Worm (Caenorhabditis elegans) whole organism, L1 larva: ENCODE measurements around the gene T26A5.8.

ENCODE experiments used
- C16A3.4 ChIP-seq: fragments of 150-350 bp; optimal IDR thresholded peaks from 2 replicates; lab custom pipeline; 2014; ENCODE audit warnings: missing biosample characterization, missing genetic modification characterization
- C34B4.2 ChIP-seq: sonication (generic microtip); optimal IDR thresholded peaks from 2 replicates; lab custom pipeline; 2017; ENCODE audit warnings: mild to moderate bottlenecking, missing genetic modification characterization, missing compliant biosample characterization
- F16B12.6 ChIP-seq: fragments of 150-350 bp; optimal IDR thresholded peaks from 2 replicates; lab custom pipeline; 2014; ENCODE audit warnings: missing biosample characterization, missing genetic modification characterization
- Y116A8C.19 ChIP-seq: sonication (generic microtip); optimal IDR thresholded peaks from 2 replicates; lab custom pipeline; 2016; ENCODE audit warnings: missing compliant biosample characterization, missing genetic modification characterization, borderline replicate concordance
- alr-1 ChIP-seq: fragments of 200-800 bp; sonication (Bioruptor generic); optimal IDR thresholded peaks from 2 replicates; lab custom pipeline; 2018; ENCODE audit warnings: borderline replicate concordance, mild to moderate bottlenecking, missing genetic modification characterization, missing compliant biosample characterization
- ama-1 ChIP-seq: fragments of 150-350 bp; optimal IDR thresholded peaks from 2 replicates; lab custom pipeline; 2014
- ceh-63 ChIP-seq: fragments of 200-800 bp; sonication (Bioruptor generic); optimal IDR thresholded peaks from 2 replicates; lab custom pipeline; 2018; ENCODE audit warnings: mild to moderate bottlenecking, missing genetic modification characterization, missing compliant biosample characterization
- ceh-8 ChIP-seq: fragments of 200-800 bp; sonication (Bioruptor generic); optimal IDR thresholded peaks from 2 replicates; lab custom pipeline; 2018; ENCODE audit warnings: mild to moderate bottlenecking, missing genetic modification characterization, moderate library complexity, missing compliant biosample characterization
- ceh-82 ChIP-seq, 3 experiments: fragments of 150-350 bp in 1 of 3; sonication (generic microtip) in 2 of 3; optimal IDR thresholded peaks; 2 replicates each; lab custom pipeline; 2014 to 2017; ENCODE audit warnings: missing biosample characterization in 3 of 3, missing genetic modification characterization in 3 of 3
- ces-1 ChIP-seq: fragments of 150-350 bp; optimal IDR thresholded peaks from 2 replicates; lab custom pipeline; 2014; ENCODE audit warnings: missing biosample characterization, missing genetic modification reagents, missing genetic modification characterization
- dpl-1 ChIP-seq, 3 experiments: fragments of 150-350 bp in 2 of 3; sonication (generic microtip) in 1 of 3; optimal IDR thresholded peaks; 2 replicates each; lab custom pipeline; 2014 to 2017; ENCODE audit warnings: missing biosample characterization in 3 of 3, missing genetic modification characterization in 3 of 3, missing genetic modification reagents in 3 of 3
- dsc-1 ChIP-seq: sonication (generic microtip); optimal IDR thresholded peaks from 2 replicates; lab custom pipeline; 2016; ENCODE audit warnings: mild to moderate bottlenecking, missing genetic modification characterization, missing compliant biosample characterization
- egl-13 ChIP-seq: sonication (generic microtip); optimal IDR thresholded peaks from 2 replicates; lab custom pipeline; 2016; ENCODE audit warnings: missing genotype, missing genetic modification reagents, missing genetic modification characterization, missing compliant biosample characterization
- elt-2 ChIP-seq: sonication (generic microtip); optimal IDR thresholded peaks from 2 replicates; lab custom pipeline; 2016; ENCODE audit warnings: missing genetic modification characterization, mild to moderate bottlenecking, inconsistent platforms, missing compliant biosample characterization, missing genetic modification reagents
- elt-3 ChIP-seq, 6 experiments: fragments of 150-350 bp in 1 of 6; sonication (generic microtip); optimal IDR thresholded peaks; 2 replicates each; lab custom pipeline; 2017 to 2018; ENCODE audit warnings: missing biosample characterization in 6 of 6, missing genetic modification characterization in 6 of 6, inconsistent platforms in 1 of 6
- ets-5 ChIP-seq: fragments of 200-800 bp; sonication (Bioruptor generic); IDR thresholded peaks from 2 replicates; pipeline ENCODE4 v1.3.6; 2022; ENCODE audit warnings: missing genetic modification characterization, missing compliant biosample characterization
- fkh-10 ChIP-seq: sonication (generic microtip); optimal IDR thresholded peaks from 2 replicates; lab custom pipeline; 2017; ENCODE audit warnings: missing biosample characterization, missing genetic modification reagents, missing genetic modification characterization
- hlh-17 ChIP-seq: fragments of 200-800 bp; sonication (Bioruptor generic); optimal IDR thresholded peaks from 2 replicates; lab custom pipeline; 2018; ENCODE audit warnings: missing genetic modification characterization, mild to moderate bottlenecking, missing compliant biosample characterization, moderate library complexity, borderline replicate concordance
- hlh-4 ChIP-seq: sonication (generic microtip); optimal IDR thresholded peaks from 2 replicates; lab custom pipeline; 2016; ENCODE audit warnings: mild to moderate bottlenecking, missing genetic modification characterization, missing compliant biosample characterization
- isw-1 ChIP-seq: fragments of 200-800 bp; sonication (Bioruptor generic); IDR thresholded peaks from 2 replicates; pipeline ENCODE4 v1.3.6; 2022; ENCODE audit warnings: missing genetic modification characterization, missing compliant biosample characterization
- jun-1 ChIP-seq: fragments of 150-350 bp; optimal IDR thresholded peaks from 2 replicates; lab custom pipeline; 2014; ENCODE audit warnings: missing biosample characterization, missing genetic modification reagents, missing genetic modification characterization
- lin-13 ChIP-seq: fragments of 150-350 bp; optimal IDR thresholded peaks from 2 replicates; lab custom pipeline; 2014; ENCODE audit warnings: missing biosample characterization, missing genetic modification reagents, missing genetic modification characterization
- lin-14 ChIP-seq: fragments of 200-800 bp; sonication (Bioruptor generic); optimal IDR thresholded peaks from 2 replicates; lab custom pipeline; 2018; ENCODE audit warnings: mild to moderate bottlenecking, missing genetic modification characterization, moderate library complexity, missing compliant biosample characterization
- lin-35 ChIP-seq, 2 experiments: fragments of 150-350 bp; optimal IDR thresholded peaks; 2 replicates each; lab custom pipeline; 2014; ENCODE audit warnings: missing biosample characterization in 2 of 2, missing genetic modification characterization in 2 of 2, missing genetic modification reagents in 2 of 2
- lin-39 ChIP-seq: fragments of 150-350 bp; optimal IDR thresholded peaks from 2 replicates; lab custom pipeline; 2014; ENCODE audit warnings: missing biosample characterization, missing genetic modification reagents, missing genetic modification characterization
- lir-3 ChIP-seq: sonication (generic microtip); optimal IDR thresholded peaks from 2 replicates; lab custom pipeline; 2016; ENCODE audit warnings: mild to moderate bottlenecking, missing genetic modification characterization, moderate library complexity, missing compliant biosample characterization; ENCODE audit not compliant: poor library complexity
- lsy-2 ChIP-seq, 2 experiments: fragments of 150-350 bp; optimal IDR thresholded peaks; 2 replicates each; lab custom pipeline; 2014; ENCODE audit warnings: missing biosample characterization in 2 of 2, missing genetic modification characterization in 2 of 2
- mdl-1 ChIP-seq, 2 experiments: fragments of 150-350 bp; optimal IDR thresholded peaks; 2 replicates each; lab custom pipeline; 2014 to 2017; ENCODE audit warnings: missing biosample characterization in 2 of 2, missing genetic modification characterization in 2 of 2, inconsistent platforms in 1 of 2
- mef-2 ChIP-seq: fragments of 150-350 bp; optimal IDR thresholded peaks from 2 replicates; lab custom pipeline; 2014; ENCODE audit warnings: missing biosample characterization, missing genetic modification characterization
- nhr-11 ChIP-seq: fragments of 150-350 bp; optimal IDR thresholded peaks from 2 replicates; lab custom pipeline; 2014; ENCODE audit warnings: missing biosample characterization, missing genetic modification characterization
- nhr-12 ChIP-seq: sonication (generic microtip); optimal IDR thresholded peaks from 2 replicates; lab custom pipeline; 2017; ENCODE audit warnings: missing biosample characterization, missing genetic modification characterization
- nhr-237 ChIP-seq: fragments of 150-350 bp; optimal IDR thresholded peaks from 2 replicates; lab custom pipeline; 2014; ENCODE audit warnings: missing biosample characterization, missing genetic modification characterization
- nhr-28 ChIP-seq: fragments of 150-350 bp; optimal IDR thresholded peaks from 2 replicates; lab custom pipeline; 2014; ENCODE audit warnings: missing biosample characterization, missing genetic modification characterization
- nhr-47 ChIP-seq: sonication (generic microtip); optimal IDR thresholded peaks from 2 replicates; lab custom pipeline; 2016; ENCODE audit warnings: mild to moderate bottlenecking, missing genetic modification characterization, moderate library complexity, missing compliant biosample characterization
- nhr-76 ChIP-seq: sonication (generic microtip); optimal IDR thresholded peaks from 2 replicates; lab custom pipeline; 2017; ENCODE audit warnings: missing biosample characterization, missing genetic modification characterization
- nhr-84 ChIP-seq: sonication (generic microtip); optimal IDR thresholded peaks from 2 replicates; lab custom pipeline; 2017; ENCODE audit warnings: missing biosample characterization, missing genetic modification characterization
- nhr-90 ChIP-seq: sonication (generic microtip); optimal IDR thresholded peaks from 2 replicates; lab custom pipeline; 2016; ENCODE audit warnings: mild to moderate bottlenecking, missing genetic modification characterization, missing compliant biosample characterization; ENCODE audit not compliant: poor library complexity
- pag-3 ChIP-seq: sonication (generic microtip); optimal IDR thresholded peaks from 2 replicates; lab custom pipeline; 2017; ENCODE audit warnings: missing genetic modification characterization, mild to moderate bottlenecking, missing compliant biosample characterization, antibody characterized with exemption, borderline replicate concordance; ENCODE audit not compliant: insufficient read depth
- pqm-1 ChIP-seq: sonication (generic microtip); optimal IDR thresholded peaks from 3 replicates; lab custom pipeline; 2017; ENCODE audit warnings: missing biosample characterization, missing genetic modification characterization
- skn-1 ChIP-seq: fragments of 150-350 bp; optimal IDR thresholded peaks from 2 replicates; lab custom pipeline; 2014; ENCODE audit warnings: missing biosample characterization, missing genetic modification characterization
- snpc-4 ChIP-seq: fragments of 150-350 bp; optimal IDR thresholded peaks from 2 replicates; lab custom pipeline; 2014; ENCODE audit warnings: missing biosample characterization, missing genetic modification characterization
- sox-4 ChIP-seq: sonication (generic microtip); optimal IDR thresholded peaks from 2 replicates; lab custom pipeline; 2016; ENCODE audit warnings: missing genetic modification characterization, missing compliant biosample characterization
- sup-37 ChIP-seq: fragments of 200-800 bp; sonication (Bioruptor generic); optimal IDR thresholded peaks from 2 replicates; lab custom pipeline; 2018; ENCODE audit warnings: mild to moderate bottlenecking, missing genetic modification characterization, missing compliant biosample characterization
- swsn-7 ChIP-seq: sonication (generic microtip); optimal IDR thresholded peaks from 2 replicates; lab custom pipeline; 2016; ENCODE audit warnings: missing genetic modification characterization, missing compliant biosample characterization
- tbx-2 ChIP-seq: sonication (generic microtip); optimal IDR thresholded peaks from 2 replicates; lab custom pipeline; 2016; ENCODE audit warnings: missing genetic modification characterization, missing compliant biosample characterization
- tlp-1 ChIP-seq: fragments of 150-350 bp; optimal IDR thresholded peaks from 2 replicates; lab custom pipeline; 2014; ENCODE audit warnings: missing biosample characterization, missing genetic modification characterization
- unc-86 ChIP-seq: sonication (generic microtip); optimal IDR thresholded peaks from 2 replicates; lab custom pipeline; 2016; ENCODE audit warnings: missing genetic modification characterization, missing compliant biosample characterization
- unc-98 ChIP-seq: fragments of 200-800 bp; sonication (Bioruptor generic); IDR thresholded peaks from 2 replicates; pipeline ENCODE4 v1.3.6; 2022; ENCODE audit warnings: missing genetic modification characterization, missing compliant biosample characterization
- xbp-1 ChIP-seq: sonication (generic microtip); optimal IDR thresholded peaks from 2 replicates; lab custom pipeline; 2016; ENCODE audit warnings: missing genetic modification characterization, missing compliant biosample characterization
- zip-4 ChIP-seq: fragments of 200-800 bp; sonication (Bioruptor generic); optimal IDR thresholded peaks from 2 replicates; lab custom pipeline; 2018; ENCODE audit warnings: mild to moderate bottlenecking, missing genetic modification characterization, moderate library complexity, missing compliant biosample characterization

T26A5.8 gene

DNA sequence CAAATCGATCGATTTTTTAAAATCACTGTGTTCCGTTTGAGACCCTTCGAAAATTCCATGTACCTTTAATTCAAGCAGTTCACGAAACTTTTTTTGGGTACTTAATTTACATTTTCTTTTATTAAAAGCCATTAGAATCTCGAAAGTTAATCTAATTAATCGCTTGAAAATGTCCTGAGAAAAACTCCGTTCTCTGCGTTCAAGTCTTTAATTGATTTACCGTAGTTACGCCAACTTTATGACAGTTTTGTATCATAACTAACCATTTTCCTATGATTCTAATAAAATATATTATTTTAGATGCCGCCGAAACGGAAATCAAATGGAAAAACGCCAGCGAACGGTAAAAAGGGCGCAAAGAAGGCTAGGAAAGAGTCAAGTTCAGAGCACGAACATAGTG lies 8.5 kb downstream of the T26A5.8 start, which contains the start of gene jhdm-1:
TSS of gene jhdm-1 (plus strand) at position 301 of the 400 bp plus-strand sequence.
- no peak for TF ChIP-seq ets-5 (GFP tag; lab: Robert Waterston, UW)
- TF ChIP-seq elt-2 (tag; lab: Kevin White, UChicago), result no peak
- no peak for TF ChIP-seq dsc-1 (tag; lab: Kevin White, UChicago)
- TF ChIP-seq, all 84 proteins: peak for 0

DNA sequence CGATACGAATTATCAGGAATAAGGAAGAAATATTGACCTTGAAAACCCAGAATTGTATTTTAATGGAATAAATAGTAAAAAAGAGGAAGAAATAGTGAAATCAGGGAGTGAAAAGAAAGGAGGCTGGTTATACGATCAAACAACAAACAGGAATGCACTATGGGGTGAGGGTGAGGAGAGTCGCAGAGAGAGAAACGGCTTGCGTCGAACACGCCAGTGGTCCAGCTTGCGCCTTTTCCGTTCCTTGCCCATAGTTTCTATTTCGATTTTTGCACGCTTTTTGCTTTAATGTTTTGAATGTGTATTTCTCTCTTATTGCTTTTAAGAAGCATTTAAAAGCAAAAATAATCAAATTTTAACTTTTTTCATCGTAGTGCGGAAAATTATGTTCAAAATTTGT lies 9.0 kb downstream of the T26A5.8 start:
- TF ChIP-seq skn-1 (tag; lab: Kevin White, UChicago), result peak; percentile 82
- no peak for TF ChIP-seq nhr-28
- TF ChIP-seq elt-3 (tag; optimal IDR thresholded peaks at IDR 0.05; lab: Kevin White, UChicago), result peak in 3 of 6 experiments; percentile 18 to 74 (median 60)
- no peak for TF ChIP-seq elt-2 (tag; lab: Kevin White, UChicago)
- no peak for TF ChIP-seq lin-39 (tag; lab: Kevin White, UChicago)
- no peak for TF ChIP-seq Y116A8C.19 (tag; lab: Kevin White, UChicago)
- TF ChIP-seq lin-35 (GFP tag; optimal IDR thresholded peaks at IDR 0.05; lab: Kevin White, UChicago), result peak; percentile 84 to 89
- no peak for TF ChIP-seq sup-37 (GFP tag; lab: Kevin White, UChicago)
- TF ChIP-seq lin-13 (GFP tag; lab: Kevin White, UChicago), result peak; percentile 82
- TF ChIP-seq tlp-1 (tag; lab: Kevin White, UChicago), result no peak
- peak; percentile 65 for TF ChIP-seq xbp-1 (tag; lab: Kevin White, UChicago)
- no peak for TF ChIP-seq pqm-1 (tag; lab: Kevin White, UChicago)
- peak; percentile 55 for TF ChIP-seq F16B12.6 (tag; lab: Kevin White, UChicago)
- no peak for TF ChIP-seq nhr-76 (tag; lab: Kevin White, UChicago)
- no peak for TF ChIP-seq sox-4 (tag; lab: Kevin White, UChicago)
- TF ChIP-seq C16A3.4 (tag; lab: Kevin White, UChicago), result peak; percentile 92
- TF ChIP-seq dpl-1 (GFP tag; optimal IDR thresholded peaks at IDR 0.05; lab: Kevin White, UChicago), result peak; percentile 73 to 79 (median 76)
- peak; percentile 92 for TF ChIP-seq lin-14 (GFP tag; lab: Kevin White, UChicago)
- no peak for TF ChIP-seq nhr-237
- TF ChIP-seq ceh-8 (GFP tag; lab: Kevin White, UChicago), result no peak
- no peak for TF ChIP-seq hlh-4
- no peak for TF ChIP-seq snpc-4 (tag; lab: Kevin White, UChicago)
- TF ChIP-seq C34B4.2 (tag; lab: Kevin White, UChicago), result no peak
- TF ChIP-seq swsn-7 (tag; lab: Kevin White, UChicago), result peak; percentile 75
- TF ChIP-seq pag-3 (tag; lab: Kevin White, UChicago), result no peak
- peak; percentile 18 for TF ChIP-seq fkh-10 (GFP tag; lab: Kevin White, UChicago)
- no peak for TF ChIP-seq ces-1 (GFP tag; lab: Kevin White, UChicago)
- TF ChIP-seq isw-1 (GFP tag; lab: Robert Waterston, UW), result peak; percentile 46
- peak; percentile 64 for TF ChIP-seq tbx-2 (tag; lab: Kevin White, UChicago)
- TF ChIP-seq ama-1 (lab: Kevin White, UChicago), result no peak
- TF ChIP-seq hlh-17 (GFP tag; lab: Kevin White, UChicago), result no peak
- peak; percentile 65 for TF ChIP-seq nhr-47 (tag; lab: Kevin White, UChicago)
- TF ChIP-seq nhr-12, result no peak
- no peak for TF ChIP-seq ceh-63 (GFP tag; lab: Kevin White, UChicago)
- peak; percentile 52 for TF ChIP-seq unc-86
- peak; percentile 50 to 88 (median 73) for TF ChIP-seq ceh-82 (tag; optimal IDR thresholded peaks at IDR 0.05; lab: Kevin White, UChicago)
- TF ChIP-seq zip-4 (GFP tag; lab: Kevin White, UChicago), result no peak
- no peak for TF ChIP-seq alr-1 (tag; lab: Kevin White, UChicago)
- TF ChIP-seq unc-98 (GFP tag; lab: Robert Waterston, UW), result no peak
- peak in 1 of 2 experiments; percentile 58 for TF ChIP-seq mdl-1 (tag; optimal IDR thresholded peaks at IDR 0.05; lab: Kevin White, UChicago)
- TF ChIP-seq nhr-84 (tag; lab: Kevin White, UChicago), result no peak
- TF ChIP-seq jun-1 (tag; lab: Kevin White, UChicago), result peak; percentile 56
- peak; percentile 86 to 92 for TF ChIP-seq lsy-2 (tag; optimal IDR thresholded peaks at IDR 0.05; lab: Kevin White, UChicago)
- TF ChIP-seq nhr-90 (tag; lab: Kevin White, UChicago), result peak; percentile 30
- TF ChIP-seq egl-13 (tag; lab: Kevin White, UChicago), result no peak
- TF ChIP-seq mef-2 (tag; lab: Kevin White, UChicago), result peak; percentile 7
- no peak for TF ChIP-seq nhr-11 (tag; lab: Kevin White, UChicago)
- TF ChIP-seq lir-3, result peak; percentile 12
